Worm (Caenorhabditis elegans) whole organism, L1 larva: ENCODE measurements around the gene slcf-1.

Source experiments
- C16A3.4 ChIP-seq: fragments of 150-350 bp; optimal IDR thresholded peaks from 2 replicates; lab custom pipeline; 2014; ENCODE audit warnings: missing biosample characterization, missing genetic modification characterization
- alr-1 ChIP-seq: fragments of 200-800 bp; sonication (Bioruptor generic); optimal IDR thresholded peaks from 2 replicates; lab custom pipeline; 2018; ENCODE audit warnings: borderline replicate concordance, mild to moderate bottlenecking, missing genetic modification characterization, missing compliant biosample characterization
- hlh-4 ChIP-seq: sonication (generic microtip); optimal IDR thresholded peaks from 2 replicates; lab custom pipeline; 2016; ENCODE audit warnings: mild to moderate bottlenecking, missing genetic modification characterization, missing compliant biosample characterization
- hpl-2 ChIP-seq: fragments of 150-350 bp; optimal IDR thresholded peaks from 2 replicates; lab custom pipeline; 2014; ENCODE audit warnings: missing biosample characterization, missing genetic modification reagents, missing genetic modification characterization
- lin-39 ChIP-seq: fragments of 150-350 bp; optimal IDR thresholded peaks from 2 replicates; lab custom pipeline; 2014; ENCODE audit warnings: missing biosample characterization, missing genetic modification reagents, missing genetic modification characterization
- lir-3 ChIP-seq: sonication (generic microtip); optimal IDR thresholded peaks from 2 replicates; lab custom pipeline; 2016; ENCODE audit warnings: mild to moderate bottlenecking, missing genetic modification characterization, moderate library complexity, missing compliant biosample characterization; ENCODE audit not compliant: poor library complexity
- mef-2 ChIP-seq: fragments of 150-350 bp; optimal IDR thresholded peaks from 2 replicates; lab custom pipeline; 2014; ENCODE audit warnings: missing biosample characterization, missing genetic modification characterization
- nhr-11 ChIP-seq: fragments of 150-350 bp; optimal IDR thresholded peaks from 2 replicates; lab custom pipeline; 2014; ENCODE audit warnings: missing biosample characterization, missing genetic modification characterization
- nhr-237 ChIP-seq: fragments of 150-350 bp; optimal IDR thresholded peaks from 2 replicates; lab custom pipeline; 2014; ENCODE audit warnings: missing biosample characterization, missing genetic modification characterization
- nhr-76 ChIP-seq: sonication (generic microtip); optimal IDR thresholded peaks from 2 replicates; lab custom pipeline; 2017; ENCODE audit warnings: missing biosample characterization, missing genetic modification characterization
- nhr-84 ChIP-seq: sonication (generic microtip); optimal IDR thresholded peaks from 2 replicates; lab custom pipeline; 2017; ENCODE audit warnings: missing biosample characterization, missing genetic modification characterization
- pag-3 ChIP-seq: sonication (generic microtip); optimal IDR thresholded peaks from 2 replicates; lab custom pipeline; 2017; ENCODE audit warnings: missing genetic modification characterization, mild to moderate bottlenecking, missing compliant biosample characterization, antibody characterized with exemption, borderline replicate concordance; ENCODE audit not compliant: insufficient read depth
- snpc-4 ChIP-seq: fragments of 150-350 bp; optimal IDR thresholded peaks from 2 replicates; lab custom pipeline; 2014; ENCODE audit warnings: missing biosample characterization, missing genetic modification characterization
- ztf-11 ChIP-seq, 2 experiments: sonication (generic microtip); optimal IDR thresholded peaks; 2 replicates each; lab custom pipeline; 2016 to 2017; ENCODE audit warnings: missing genetic modification characterization in 2 of 2, missing biosample characterization in 1 of 2, missing compliant biosample characterization in 1 of 2

DNA sequence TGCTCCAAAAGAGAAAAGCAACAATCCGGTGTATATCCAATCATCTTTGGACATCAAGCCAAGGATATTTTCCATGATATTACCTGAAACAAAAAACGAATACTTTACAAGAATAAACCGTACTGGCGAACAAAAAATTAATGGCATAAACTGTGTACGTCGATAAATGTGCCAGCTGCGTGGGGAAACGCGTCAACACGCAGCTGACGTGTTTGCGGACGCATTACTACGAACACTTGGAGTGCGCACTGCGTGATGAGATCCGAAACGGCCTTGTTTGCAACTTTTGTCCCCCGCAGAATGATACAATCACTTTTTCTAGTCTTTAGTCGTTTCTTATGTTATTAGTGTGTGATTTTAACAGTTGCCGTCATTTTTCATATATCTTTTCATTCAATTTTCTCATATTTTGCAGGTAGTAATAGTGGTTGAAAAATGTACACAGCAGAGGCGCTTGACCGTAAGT, 4.6 kb upstream of the slcf-1 start, which contains the start of the genes mboa-7 and git-1:
- TF ChIP-seq hpl-2 (GFP tag; lab: Kevin White, UChicago): peak; percentile 65
- TF ChIP-seq nhr-237: no peak
- no peak for TF ChIP-seq lir-3
- TF ChIP-seq ztf-11 (tag; optimal IDR thresholded peaks at IDR 0.05; lab: Kevin White, UChicago): no peak
- no peak for TF ChIP-seq nhr-11 (tag; lab: Kevin White, UChicago)
- TF ChIP-seq hlh-4 (tag; lab: Kevin White, UChicago): no peak
- TF ChIP-seq pag-3 (tag; lab: Kevin White, UChicago): no peak
- TF ChIP-seq mef-2 (tag; lab: Kevin White, UChicago): no peak
- TF ChIP-seq snpc-4 (tag; lab: Kevin White, UChicago): no peak
- no peak for TF ChIP-seq alr-1 (tag; lab: Kevin White, UChicago)
- peak; percentile 71 for TF ChIP-seq C16A3.4 (tag; lab: Kevin White, UChicago)
- TF ChIP-seq nhr-84 (tag; lab: Kevin White, UChicago): no peak
- no peak for TF ChIP-seq nhr-76 (tag; lab: Kevin White, UChicago)
- no peak for TF ChIP-seq lin-39
